Worm (Caenorhabditis elegans) whole organism, L3 larva: Measurements from ENCODE around the gene fbxb-116.
"Not testable (repeated sequence)": the region's sequence is repeated elsewhere in the genome, so short reads cannot be mapped to it uniquely, and the experiment has no call there.

Source experiments
- R02D3.7 ChIP-seq: fragments of 150-350 bp; optimal IDR thresholded peaks from 2 replicates; lab custom pipeline; 2014; ENCODE audit warnings: missing biosample characterization, missing genetic modification characterization
- aly-2 ChIP-seq: fragments of 150-350 bp; optimal IDR thresholded peaks from 2 replicates; lab custom pipeline; 2014; ENCODE audit warnings: missing biosample characterization, missing genetic modification characterization
- ceh-16 ChIP-seq: sonication (generic microtip); optimal IDR thresholded peaks from 2 replicates; lab custom pipeline; 2017; ENCODE audit warnings: missing biosample characterization, missing genetic modification characterization
- ceh-28 ChIP-seq: fragments of 150-350 bp; optimal IDR thresholded peaks from 2 replicates; lab custom pipeline; 2014; ENCODE audit warnings: missing biosample characterization, missing genetic modification reagents, missing genetic modification characterization
- ceh-82 ChIP-seq: fragments of 150-350 bp; optimal IDR thresholded peaks from 2 replicates; lab custom pipeline; 2014; ENCODE audit warnings: missing biosample characterization, missing genetic modification characterization
- ceh-9 ChIP-seq: sonication (generic microtip); optimal IDR thresholded peaks from 2 replicates; lab custom pipeline; 2018; ENCODE audit warnings: missing biosample characterization, missing genetic modification characterization
- egl-27 ChIP-seq: sonication (generic microtip); optimal IDR thresholded peaks from 4 replicates; lab custom pipeline; 2017; ENCODE audit warnings: missing biosample characterization, missing genetic modification reagents, missing genetic modification characterization
- egl-5 ChIP-seq: fragments of 150-350 bp; optimal IDR thresholded peaks from 2 replicates; lab custom pipeline; 2017; ENCODE audit warnings: missing biosample characterization, missing genetic modification reagents, missing genetic modification characterization, inconsistent platforms
- elt-2 ChIP-seq: sonication (generic microtip); optimal IDR thresholded peaks from 2 replicates; lab custom pipeline; 2016; ENCODE audit warnings: missing genetic modification reagents, mild to moderate bottlenecking, missing genetic modification characterization, missing compliant biosample characterization
- elt-3 ChIP-seq, 3 experiments: fragments of 150-350 bp in 1 of 3; sonication (generic microtip) in 2 of 3; optimal IDR thresholded peaks; 2 replicates in 2 of 3; 4 replicates in 1 of 3; lab custom pipeline; 2014 to 2017; ENCODE audit warnings: missing biosample characterization in 3 of 3, missing genetic modification characterization in 3 of 3
- eor-1 ChIP-seq, 2 experiments: fragments of 150-350 bp; optimal IDR thresholded peaks; 2 replicates each; lab custom pipeline; 2014 to 2018; ENCODE audit warnings: missing biosample characterization in 2 of 2, missing genetic modification characterization in 2 of 2
- fkh-10 ChIP-seq: sonication (generic microtip); optimal IDR thresholded peaks from 2 replicates; lab custom pipeline; 2017; ENCODE audit warnings: missing biosample characterization, missing genetic modification reagents, missing genetic modification characterization
- fos-1 ChIP-seq: fragments of 150-350 bp; optimal IDR thresholded peaks from 2 replicates; lab custom pipeline; 2014; ENCODE audit warnings: missing biosample characterization, missing genetic modification characterization
- hmg-11 ChIP-seq: sonication (generic microtip); optimal IDR thresholded peaks from 2 replicates; lab custom pipeline; 2016; ENCODE audit warnings: missing genetic modification characterization, missing compliant biosample characterization
- jun-1 ChIP-seq: fragments of 150-350 bp; optimal IDR thresholded peaks from 2 replicates; lab custom pipeline; 2014; ENCODE audit warnings: missing biosample characterization, missing genetic modification reagents, missing genetic modification characterization
- lin-15B ChIP-seq: fragments of 150-350 bp; optimal IDR thresholded peaks from 2 replicates; lab custom pipeline; 2014; ENCODE audit warnings: missing biosample characterization, missing genetic modification characterization
- lin-39 ChIP-seq: fragments of 150-350 bp; optimal IDR thresholded peaks from 2 replicates; lab custom pipeline; 2018; ENCODE audit warnings: missing biosample characterization, missing genetic modification reagents, missing genetic modification characterization
- lsy-12 ChIP-seq: sonication (generic microtip); optimal IDR thresholded peaks from 2 replicates; lab custom pipeline; 2016; ENCODE audit warnings: mild to moderate bottlenecking, missing genetic modification characterization, missing compliant biosample characterization
- mdl-1 ChIP-seq: fragments of 150-350 bp; optimal IDR thresholded peaks from 2 replicates; lab custom pipeline; 2014; ENCODE audit warnings: missing biosample characterization, missing genetic modification characterization
- nhr-11 ChIP-seq: fragments of 150-350 bp; optimal IDR thresholded peaks from 2 replicates; lab custom pipeline; 2014; ENCODE audit warnings: missing biosample characterization, missing genetic modification characterization
- nhr-12 ChIP-seq: fragments of 150-350 bp; optimal IDR thresholded peaks from 2 replicates; lab custom pipeline; 2014; ENCODE audit warnings: missing biosample characterization, missing genetic modification characterization
- nhr-23 ChIP-seq: fragments of 150-350 bp; optimal IDR thresholded peaks from 2 replicates; lab custom pipeline; 2014; ENCODE audit warnings: missing biosample characterization, missing genetic modification reagents, missing genetic modification characterization
- nhr-25 ChIP-seq: sonication (generic microtip); optimal IDR thresholded peaks from 2 replicates; lab custom pipeline; 2017; ENCODE audit warnings: missing biosample characterization, missing genetic modification characterization
- nhr-28 ChIP-seq: fragments of 150-350 bp; optimal IDR thresholded peaks from 2 replicates; lab custom pipeline; 2014; ENCODE audit warnings: missing biosample characterization, missing genetic modification characterization
- nhr-43 ChIP-seq: sonication (generic microtip); optimal IDR thresholded peaks from 2 replicates; lab custom pipeline; 2016; ENCODE audit warnings: mild to moderate bottlenecking, missing genetic modification characterization, missing compliant biosample characterization; ENCODE audit not compliant: poor library complexity, severe bottlenecking
- nhr-67 ChIP-seq: fragments of 150-350 bp; optimal IDR thresholded peaks from 2 replicates; lab custom pipeline; 2014; ENCODE audit warnings: missing biosample characterization, missing genetic modification characterization
- nhr-76 ChIP-seq: fragments of 150-350 bp; sonication (generic microtip); optimal IDR thresholded peaks from 5 replicates; lab custom pipeline; 2014; ENCODE audit warnings: missing biosample characterization, missing genetic modification characterization
- sea-2 ChIP-seq: fragments of 150-350 bp; sonication (generic microtip); optimal IDR thresholded peaks from 4 replicates; lab custom pipeline; 2014; ENCODE audit warnings: missing biosample characterization, missing genetic modification reagents, missing genetic modification characterization
- snpc-4 ChIP-seq: fragments of 150-350 bp; optimal IDR thresholded peaks from 2 replicates; lab custom pipeline; 2014; ENCODE audit warnings: missing biosample characterization, missing genetic modification characterization
- tbx-2 ChIP-seq: sonication (generic microtip); optimal IDR thresholded peaks from 2 replicates; lab custom pipeline; 2016; ENCODE audit warnings: mild to moderate bottlenecking, missing genetic modification characterization, missing compliant biosample characterization
- unc-62 ChIP-seq: fragments of 150-350 bp; sonication (generic microtip); optimal IDR thresholded peaks from 4 replicates; lab custom pipeline; 2014; ENCODE audit warnings: missing biosample characterization, missing genetic modification reagents, missing genetic modification characterization
- zag-1 ChIP-seq: fragments of 150-350 bp; optimal IDR thresholded peaks from 2 replicates; lab custom pipeline; 2014; ENCODE audit warnings: missing biosample characterization, missing genetic modification characterization
- ztf-11 ChIP-seq: fragments of 150-350 bp; optimal IDR thresholded peaks from 2 replicates; lab custom pipeline; 2014; ENCODE audit warnings: missing biosample characterization, missing genetic modification characterization
- ztf-4 ChIP-seq: fragments of 150-350 bp; optimal IDR thresholded peaks from 2 replicates; lab custom pipeline; 2014; ENCODE audit warnings: missing biosample characterization, missing genetic modification characterization

fbxb-116 gene

DNA sequence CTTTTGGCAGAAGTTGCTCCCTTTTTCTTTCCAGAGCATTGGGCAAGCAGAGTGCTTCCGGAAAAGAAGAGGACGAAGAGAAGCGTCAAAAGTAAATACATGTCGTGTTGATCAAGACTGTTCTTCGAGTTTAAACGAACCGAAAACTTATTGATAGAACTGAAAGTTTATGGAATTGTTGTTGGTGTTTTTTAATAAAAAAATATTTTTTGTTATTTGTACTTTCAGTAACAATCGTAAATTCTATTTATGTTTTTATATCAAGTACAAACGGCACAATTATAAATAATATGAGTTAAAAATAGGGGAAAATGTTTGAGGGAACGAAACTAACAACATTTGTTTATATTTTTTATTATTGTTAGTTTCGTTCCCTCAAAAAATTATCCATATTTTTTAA is 24.1 kb downstream of the fbxb-116 start, which contains the start of gene F21D9.3:
Gene F21D9.3 (minus strand): TSS at position 101 of the 400 bp plus-strand sequence.
- TF ChIP-seq mdl-1 (tag; lab: Kevin White, UChicago) (no peak), nhr-12 (tag; lab: Kevin White, UChicago) (no peak), elt-2 (tag; lab: Kevin White, UChicago) (no peak), nhr-43 (tag; lab: Kevin White, UChicago) (no peak), nhr-11 (no peak), egl-27 (tag; lab: Kevin White, UChicago) (no peak), unc-62 (GFP tag; lab: Kevin White, UChicago) (no peak)
- TF ChIP-seq, all 47 proteins: peak for 0

DNA sequence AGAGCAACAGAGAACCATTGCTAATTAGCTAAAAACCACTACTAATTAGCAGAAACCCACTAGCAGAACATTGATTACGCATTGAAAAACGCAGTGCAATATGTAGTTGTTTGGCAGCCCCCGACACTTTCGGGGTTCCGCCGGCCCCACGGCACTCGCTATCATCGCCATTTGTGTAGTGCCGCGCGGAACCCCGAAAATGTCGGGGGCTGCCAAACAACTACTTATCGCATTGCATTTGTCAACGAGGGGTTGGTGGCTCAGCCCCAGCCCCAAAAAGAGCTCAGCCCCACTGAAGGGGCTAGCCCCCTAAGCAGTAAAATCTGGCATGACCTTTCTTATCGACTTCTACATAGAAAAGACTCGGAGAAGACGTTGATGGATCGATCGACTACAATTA is 25.8 kb downstream of the fbxb-116 start:
- no peak for TF ChIP-seq eor-1 (tag; optimal IDR thresholded peaks at IDR 0.05; lab: Kevin White, UChicago)
- no peak for TF ChIP-seq nhr-43 (tag; lab: Kevin White, UChicago)
- TF ChIP-seq nhr-25 = no peak
- no peak for TF ChIP-seq aly-2 (tag; lab: Kevin White, UChicago)
- no peak for TF ChIP-seq fkh-10
- no peak for TF ChIP-seq tbx-2 (tag; lab: Kevin White, UChicago)
- TF ChIP-seq egl-5 (tag; lab: Kevin White, UChicago) = no peak
- TF ChIP-seq ceh-28 (tag; lab: Kevin White, UChicago) = no peak
- no peak for TF ChIP-seq elt-3 (tag; optimal IDR thresholded peaks at IDR 0.05; lab: Kevin White, UChicago)
- TF ChIP-seq sea-2 (GFP tag; lab: Kevin White, UChicago) = no peak
- no peak for TF ChIP-seq snpc-4
- TF ChIP-seq nhr-11 = no peak
- TF ChIP-seq nhr-76 (tag; lab: Kevin White, UChicago) = no peak
- no peak for TF ChIP-seq ceh-82 (tag; lab: Kevin White, UChicago)
- TF ChIP-seq lsy-12 = no peak
- TF ChIP-seq R02D3.7 (tag; lab: Kevin White, UChicago) = no peak
- TF ChIP-seq ceh-16 (tag; lab: Kevin White, UChicago) = no peak
- TF ChIP-seq ztf-11 = no peak

DNA sequence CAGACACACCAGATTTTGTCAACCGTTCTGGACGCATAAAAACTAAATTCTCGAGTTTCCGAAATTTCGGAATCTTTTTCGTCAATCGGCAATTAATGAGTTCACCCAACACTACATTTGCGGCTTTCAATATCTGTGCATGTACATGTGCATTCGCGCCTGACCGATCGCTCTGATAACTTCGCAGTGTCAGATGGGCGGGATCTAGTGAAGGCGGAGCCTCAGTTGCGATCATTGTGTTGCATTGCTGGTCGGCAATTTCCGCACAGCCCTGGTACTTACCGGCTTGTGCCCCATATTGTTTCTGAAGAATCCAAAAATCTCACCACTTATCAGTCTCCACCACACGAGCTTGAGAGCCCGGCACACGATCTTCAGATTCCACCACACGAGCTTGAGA is 27.1 kb downstream of the fbxb-116 start:
- TF ChIP-seq ceh-16 (tag; lab: Kevin White, UChicago) (no peak), nhr-23 (tag; lab: Kevin White, UChicago) (no peak), unc-62 (GFP tag; lab: Kevin White, UChicago) (no peak)

DNA sequence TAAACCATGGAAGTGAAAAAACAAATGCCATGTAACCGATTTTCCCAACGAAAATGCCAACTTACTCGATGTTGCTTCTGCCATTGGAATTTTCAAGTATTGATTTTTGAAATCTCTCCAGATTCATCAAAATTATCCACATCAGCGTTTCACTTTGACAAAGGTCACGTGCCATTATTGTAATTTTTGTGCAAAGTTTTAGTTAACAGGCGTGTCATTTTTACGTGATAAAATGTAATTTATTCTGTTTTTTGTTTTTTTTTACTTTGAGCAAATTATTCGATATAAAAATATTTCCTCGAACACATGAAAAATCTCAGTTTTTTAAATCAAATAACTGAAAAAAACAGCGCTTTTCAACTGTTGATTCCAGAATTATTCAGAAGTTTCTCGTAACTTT is 28.8 kb downstream of the fbxb-116 start, which contains the start of gene F21D9.2:
Gene F21D9.2 (minus strand): TSS at position 101 of the 400 bp plus-strand sequence.
- TF ChIP-seq lin-15B (no peak), nhr-12 (tag; lab: Kevin White, UChicago) (no peak), tbx-2 (tag; lab: Kevin White, UChicago) (no peak), unc-62 (GFP tag; lab: Kevin White, UChicago) (no peak), eor-1 (tag; optimal IDR thresholded peaks at IDR 0.05; lab: Kevin White, UChicago) (no peak), hmg-11 (tag; lab: Kevin White, UChicago) (no peak), ztf-11 (no peak), nhr-11 (no peak), nhr-67 (tag; lab: Kevin White, UChicago) (no peak), lin-39 (tag; lab: Kevin White, UChicago) (no peak), nhr-76 (tag; lab: Kevin White, UChicago) (no peak)

DNA sequence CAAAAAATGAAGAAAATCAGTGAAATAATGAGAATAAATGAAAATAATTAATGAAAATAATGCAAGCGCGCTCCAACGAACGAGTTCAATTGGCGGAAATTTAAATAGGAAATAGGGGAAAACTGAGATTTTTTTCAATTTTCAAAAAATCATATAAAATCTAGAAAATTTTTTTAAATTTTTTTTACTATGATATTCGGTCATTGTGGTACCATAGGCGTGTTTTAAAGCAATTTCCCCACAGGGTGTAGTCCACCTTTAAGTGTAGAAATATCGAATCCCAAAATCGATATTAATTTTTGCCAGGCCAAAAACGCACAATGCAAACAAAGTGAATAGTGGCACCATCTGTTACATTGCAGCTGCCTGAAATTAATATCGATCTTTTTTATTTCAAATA is 30.6 kb downstream of the fbxb-116 start, which contains the start of gene F21D9.1:
Gene F21D9.1 (plus strand): TSS at position 301 of the 400 bp plus-strand sequence.
- not testable (repeated sequence) for TF ChIP-seq ceh-28 (tag; lab: Kevin White, UChicago); lin-15B; egl-27 (tag; lab: Kevin White, UChicago)

DNA sequence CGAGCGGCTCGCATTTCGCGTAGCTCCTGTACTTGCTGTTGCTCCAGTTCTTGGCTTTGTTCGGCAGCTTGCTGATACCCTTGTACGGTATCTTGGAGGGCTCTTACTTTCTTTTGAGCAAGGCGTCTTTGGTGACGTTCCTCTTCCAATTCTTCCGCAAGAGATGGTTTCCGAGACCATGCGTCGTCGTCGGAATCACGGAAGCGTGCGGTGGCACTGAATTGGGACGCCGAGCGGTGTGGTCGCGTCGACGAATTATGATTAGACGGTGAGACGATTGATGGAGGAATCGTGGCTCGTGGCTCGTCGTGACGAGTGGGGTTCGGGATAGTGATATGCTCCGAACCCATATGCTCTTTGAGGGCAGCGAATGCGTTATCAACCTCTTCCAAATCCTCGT is 42.8 kb downstream of the fbxb-116 start:
- no peak for TF ChIP-seq lsy-12
- TF ChIP-seq lin-15B = no peak
- TF ChIP-seq ztf-4 = no peak

DNA sequence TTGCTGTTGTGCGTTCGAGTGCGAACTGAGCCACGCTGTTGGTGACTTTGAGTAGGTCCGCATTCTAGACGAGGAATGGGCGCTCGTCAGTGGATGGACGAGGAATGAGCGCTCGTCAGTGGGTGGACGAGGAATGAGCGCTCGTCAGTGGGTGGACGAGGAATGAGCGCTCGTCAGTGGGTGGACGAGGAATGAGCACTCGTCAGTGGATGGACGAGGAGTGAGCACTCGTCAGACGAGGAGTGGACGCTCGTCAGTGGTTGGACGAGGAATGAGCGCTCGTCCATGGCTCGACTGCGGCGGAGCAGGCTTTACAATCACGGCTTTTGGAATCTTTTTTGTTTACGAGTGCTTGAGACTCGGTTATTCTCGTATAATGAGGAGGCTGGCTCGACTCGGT is 44.9 kb downstream of the fbxb-116 start:
- TF ChIP-seq nhr-23 (tag; lab: Kevin White, UChicago) (no peak), aly-2 (tag; lab: Kevin White, UChicago) (no peak), zag-1 (tag; lab: Kevin White, UChicago) (no peak), lin-39 (tag; lab: Kevin White, UChicago) (no peak), nhr-67 (tag; lab: Kevin White, UChicago) (no peak), ceh-9 (tag; lab: Kevin White, UChicago) (no peak), R02D3.7 (tag; lab: Kevin White, UChicago) (no peak), fkh-10 (no peak), ztf-11 (no peak), nhr-12 (tag; lab: Kevin White, UChicago) (no peak), mdl-1 (tag; lab: Kevin White, UChicago) (no peak), nhr-28 (tag; lab: Kevin White, UChicago) (no peak), egl-27 (tag; lab: Kevin White, UChicago) (no peak), elt-2 (tag; lab: Kevin White, UChicago) (no peak), fos-1 (no peak), ceh-16 (tag; lab: Kevin White, UChicago) (no peak), jun-1 (tag; lab: Kevin White, UChicago) (no peak)
